Worm (Caenorhabditis elegans): ENCODE data around the gene Y55F3BL.6.

- no peak for TF ChIP-seq med-1 (GFP tag; optimal IDR thresholded peaks at IDR 0.05; ENCODE audit: insufficient read depth)
- TF ChIP-seq flt-1 (GFP tag; IDR thresholded peaks at IDR 0.05), result no peak
- no peak for TF ChIP-seq ztf-23 (GFP tag; IDR thresholded peaks at IDR 0.05)
- TF ChIP-seq ztf-29 (GFP tag; IDR thresholded peaks at IDR 0.05), result no peak
- TF ChIP-seq tab-1 (GFP tag; IDR thresholded peaks at IDR 0.05), result no peak
These were observed 38.6 kb downstream of the Y55F3BL.6 start, which contains the start of gene F56B3.2 for ce11 chrIV:768312-768711.

Data from whole organism, midembryonic.